Fruit fly (Drosophila melanogaster) whole organism, pupa: ENCODE measurements around the gene CG11893.

Experiments
- CG10348 ChIP-seq: fragments of 200-800 bp; sonication (Bioruptor generic); IDR thresholded peaks from 2 replicates; pipeline ENCODE4 v1.3.6; 2022; ENCODE audit warnings: missing biosample characterization, missing genetic modification characterization
- CG12605 ChIP-seq: fragments of 200-800 bp; sonication (Bioruptor generic); IDR thresholded peaks from 2 replicates; pipeline ENCODE4 v1.3.6; 2022; ENCODE audit warnings: missing biosample characterization, missing genetic modification characterization
- CG13204 ChIP-seq: fragments of 200-800 bp; sonication (Bioruptor generic); optimal IDR thresholded peaks from 2 replicates; lab custom pipeline; 2018; ENCODE audit warnings: missing biosample characterization, mild to moderate bottlenecking, missing genetic modification characterization, moderate library complexity
- CG14655 ChIP-seq: fragments of 200-800 bp; sonication (Bioruptor generic); optimal IDR thresholded peaks from 3 replicates; lab custom pipeline; 2017; ENCODE audit warnings: mild to moderate bottlenecking, missing biosample characterization, missing genetic modification reagents, missing genetic modification characterization
- CG15710 ChIP-seq: fragments of 200-800 bp; sonication (Bioruptor generic); optimal IDR thresholded peaks from 2 replicates; lab custom pipeline; 2018; ENCODE audit warnings: missing biosample characterization, mild to moderate bottlenecking, missing genetic modification characterization, moderate library complexity
- CG17806 ChIP-seq: fragments of 200-800 bp; sonication (Bioruptor generic); optimal IDR thresholded peaks from 2 replicates; lab custom pipeline; 2018; ENCODE audit warnings: missing biosample characterization, mild to moderate bottlenecking, missing genetic modification characterization, moderate library complexity
- CG32121 ChIP-seq: fragments of 200-800 bp; sonication (Bioruptor generic); IDR thresholded peaks from 2 replicates; pipeline ENCODE4 v1.3.6; 2022; ENCODE audit warnings: missing biosample characterization, missing genetic modification characterization
- CG34367 ChIP-seq: fragments of 200-800 bp; sonication (Bioruptor generic); optimal IDR thresholded peaks from 2 replicates; lab custom pipeline; 2018; ENCODE audit warnings: missing biosample characterization, mild to moderate bottlenecking, missing genetic modification characterization
- CG4496 ChIP-seq: fragments of 200-800 bp; sonication (Bioruptor generic); IDR thresholded peaks from 3 replicates; pipeline ENCODE4 v1.3.6; 2022; ENCODE audit warnings: missing biosample characterization, missing genetic modification characterization
- CG8159 ChIP-seq: fragments of 200-800 bp; sonication (Bioruptor generic); optimal IDR thresholded peaks from 3 replicates; lab custom pipeline; 2018; ENCODE audit warnings: missing biosample characterization, mild to moderate bottlenecking, missing genetic modification characterization, moderate library complexity
- CG8301 ChIP-seq: fragments of 200-800 bp; sonication (Bioruptor generic); optimal IDR thresholded peaks from 2 replicates; lab custom pipeline; 2018; ENCODE audit warnings: missing biosample characterization, mild to moderate bottlenecking, missing genetic modification characterization
- CG9948 ChIP-seq: fragments of 200-800 bp; sonication (Bioruptor generic); optimal IDR thresholded peaks from 2 replicates; lab custom pipeline; 2018; ENCODE audit warnings: missing biosample characterization, mild to moderate bottlenecking, missing genetic modification characterization, moderate library complexity
- D1 ChIP-seq: fragments of 200-800 bp; sonication (Bioruptor generic); optimal IDR thresholded peaks from 2 replicates; lab custom pipeline; 2018; ENCODE audit warnings: missing biosample characterization, mild to moderate bottlenecking, missing genetic modification characterization, moderate library complexity
- EcR ChIP-seq: fragments of 200-800 bp; sonication (Bioruptor generic); optimal IDR thresholded peaks from 3 replicates; lab custom pipeline; 2019; ENCODE audit warnings: missing biosample characterization, missing genetic modification characterization, mild to moderate bottlenecking, moderate library complexity, missing genetic modification reagents
- Ets98B ChIP-seq: fragments of 200-800 bp; sonication (Bioruptor generic); IDR thresholded peaks from 2 replicates; pipeline ENCODE4 v1.3.6; 2022; ENCODE audit warnings: missing biosample characterization, missing genetic modification characterization
- Pif1A ChIP-seq: fragments of 200-800 bp; sonication (Bioruptor generic); optimal IDR thresholded peaks from 3 replicates; lab custom pipeline; 2016; ENCODE audit warnings: missing biosample characterization, missing genetic modification characterization
- Pif1B ChIP-seq: fragments of 200-800 bp; sonication (Bioruptor generic); optimal IDR thresholded peaks from 3 replicates; lab custom pipeline; 2016; ENCODE audit warnings: missing biosample characterization, missing genetic modification characterization
- Snoo ChIP-seq: fragments of 200-800 bp; sonication (Bioruptor generic); optimal IDR thresholded peaks from 3 replicates; lab custom pipeline; 2017; ENCODE audit warnings: missing biosample characterization, mild to moderate bottlenecking, missing genetic modification characterization, inconsistent platforms
- fd96Ca ChIP-seq: fragments of 200-800 bp; sonication (Bioruptor generic); IDR thresholded peaks from 3 replicates; pipeline ENCODE4 v1.3.6; 2022; ENCODE audit warnings: missing biosample characterization, missing genetic modification characterization
- gl ChIP-seq: fragments of 200-800 bp; sonication (Bioruptor generic); optimal IDR thresholded peaks from 2 replicates; lab custom pipeline; 2018; ENCODE audit warnings: missing biosample characterization, mild to moderate bottlenecking, missing genetic modification characterization
- rn ChIP-seq: fragments of 200-800 bp; sonication (Bioruptor generic); IDR thresholded peaks from 2 replicates; pipeline ENCODE4 v1.3.6; 2022; ENCODE audit warnings: missing biosample characterization, missing genetic modification characterization

Gene CG11893

dm6 chr3R:25285173-25285572 lies 4.5 kb upstream of the CG11893 start, which contains the start of gene CG31104:
Gene CG31104 (plus strand): TSS chr3R:25285473.
- TF ChIP-seq CG8159 (tag; lab: Kevin White, UChicago), result no peak
- no peak for TF ChIP-seq CG14655
- TF ChIP-seq D1 (tag; lab: Kevin White, UChicago), result no peak
- TF ChIP-seq, all 21 proteins: peak for 0

DNA sequence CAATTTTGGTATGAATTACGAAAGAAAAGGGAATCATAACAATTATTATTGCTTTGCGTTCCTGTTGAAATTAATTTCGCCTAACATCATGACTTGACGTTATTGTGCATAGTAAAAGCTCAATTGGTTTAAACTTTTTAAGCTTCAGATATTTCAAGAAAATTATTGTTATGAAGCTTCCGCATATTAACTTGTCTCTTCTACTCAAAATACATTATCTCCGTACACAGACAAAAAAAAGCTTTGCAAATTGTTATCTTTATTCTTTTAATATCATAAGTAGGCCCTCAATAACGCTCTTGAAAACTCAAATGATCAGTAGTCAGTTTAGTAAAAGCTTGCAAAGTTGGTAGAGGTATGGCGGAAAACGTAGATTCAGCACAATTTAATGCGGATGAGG lies 2.6 kb upstream of the CG11893 start, which contains the start of gene CG13658:
Gene CG13658, plus strand, starts transcription at position 347 of the 400 bp plus-strand sequence.
- TF ChIP-seq CG14655 (no peak), CG15710 (tag; lab: Kevin White, UChicago) (no peak), Ets98B (no peak), Snoo (tag; lab: Kevin White, UChicago) (no peak), CG10348 (no peak), CG12605 (GFP tag; lab: Robert Waterston, UW) (no peak)

- TF ChIP-seq Pif1B (GFP tag; lab: Kevin White, UChicago), result peak; percentile 37
- TF ChIP-seq rn (GFP tag; lab: Robert Waterston, UW), result no peak
- peak; percentile 10 for TF ChIP-seq Pif1A (GFP tag; lab: Kevin White, UChicago)
- TF ChIP-seq, all 21 proteins: peak for 2
Observed at dm6 chr3R:25292864-25293284, 3.2 kb downstream of the CG11893 start, which contains the start of gene CG31098. Gene CG31098 (minus strand): TSS chr3R:25292977.

- TF ChIP-seq rn (GFP tag; lab: Robert Waterston, UW), result no peak
- TF ChIP-seq CG13204 (GFP tag; lab: Kevin White, UChicago), result no peak
- no peak for TF ChIP-seq CG8159 (tag; lab: Kevin White, UChicago)
- no peak for TF ChIP-seq Pif1A (GFP tag; lab: Kevin White, UChicago)
- peak; percentile 63 for TF ChIP-seq EcR (GFP tag; lab: Kevin White, UChicago)
- TF ChIP-seq Pif1B (GFP tag; lab: Kevin White, UChicago), result no peak
- TF ChIP-seq Snoo (tag; lab: Kevin White, UChicago), result no peak
- peak; percentile 43; the same call in 1 of the 2 replicates for TF ChIP-seq CG32121 (GFP tag; lab: Robert Waterston, UW)
- TF ChIP-seq CG34367, result no peak
- no peak for TF ChIP-seq CG4496 (GFP tag; lab: Robert Waterston, UW)
- TF ChIP-seq CG15710 (tag; lab: Kevin White, UChicago), result no peak
- TF ChIP-seq Ets98B, result no peak
- no peak for TF ChIP-seq gl (tag; lab: Kevin White, UChicago)
- no peak for TF ChIP-seq fd96Ca (GFP tag; lab: Robert Waterston, UW)
Observed at dm6 chr3R:25295320-25296020, 5.8 kb downstream of the CG11893 start, which contains the start of gene CG31102. Gene CG31102 (minus strand): TSS chr3R:25295594.

dm6 chr3R:25297678-25298077 lies 8.0 kb downstream of the CG11893 start, which contains the start of gene CG31097:
Gene CG31097 (minus strand): TSS chr3R:25297778.
- TF ChIP-seq rn (GFP tag; lab: Robert Waterston, UW) (no peak), CG8301 (tag; lab: Kevin White, UChicago) (no peak), D1 (tag; lab: Kevin White, UChicago) (no peak), CG10348 (no peak), CG17806 (no peak), CG34367 (no peak), EcR (GFP tag; lab: Kevin White, UChicago) (no peak), Snoo (tag; lab: Kevin White, UChicago) (no peak), CG4496 (GFP tag; lab: Robert Waterston, UW) (no peak), CG12605 (GFP tag; lab: Robert Waterston, UW) (no peak), CG13204 (GFP tag; lab: Kevin White, UChicago) (no peak), CG14655 (no peak), Ets98B (no peak), Pif1B (GFP tag; lab: Kevin White, UChicago) (no peak), gl (tag; lab: Kevin White, UChicago) (no peak), CG8159 (tag; lab: Kevin White, UChicago) (no peak), fd96Ca (GFP tag; lab: Robert Waterston, UW) (no peak), CG32121 (GFP tag; lab: Robert Waterston, UW) (no peak), CG9948 (tag; lab: Kevin White, UChicago) (no peak)

DNA sequence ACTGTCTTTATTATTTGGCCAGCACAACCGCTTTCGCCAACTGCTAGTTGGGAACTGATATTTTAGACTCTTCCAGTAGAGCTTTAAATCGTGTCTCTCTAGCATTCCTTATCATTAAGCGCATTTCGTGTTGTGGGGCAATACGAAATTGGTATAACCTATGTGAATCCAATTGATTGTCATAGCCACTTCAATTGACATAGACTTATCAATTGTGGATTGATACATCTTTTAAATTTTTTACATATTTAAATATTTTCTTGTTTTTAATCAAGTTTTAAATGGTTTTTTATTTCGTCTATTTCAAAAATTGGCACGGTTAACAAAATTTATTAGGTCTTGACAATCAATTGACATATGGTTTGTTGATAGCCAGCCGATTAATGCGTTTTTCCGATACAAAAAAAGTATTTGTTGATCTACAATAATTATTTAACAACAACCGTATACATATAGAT lies 9.8 kb downstream of the CG11893 start, which contains the start of gene CG31288:
Gene CG31288, minus strand, starts transcription at position 51 of the 458 bp plus-strand sequence.
- no peak for TF ChIP-seq CG14655
- no peak for TF ChIP-seq CG4496 (GFP tag; lab: Robert Waterston, UW)
- no peak for TF ChIP-seq Pif1B (GFP tag; lab: Kevin White, UChicago)
- no peak for TF ChIP-seq CG34367
- TF ChIP-seq gl (tag; lab: Kevin White, UChicago), result no peak
- TF ChIP-seq rn (GFP tag; lab: Robert Waterston, UW), result no peak
- no peak for TF ChIP-seq CG13204 (GFP tag; lab: Kevin White, UChicago)
- TF ChIP-seq D1 (tag; lab: Kevin White, UChicago), result no peak
- no peak for TF ChIP-seq Snoo (tag; lab: Kevin White, UChicago)
- TF ChIP-seq Ets98B, result no peak
